Fruit fly (Drosophila melanogaster): ENCODE data around the gene CG14314.

The CG14314 gene

DNA sequence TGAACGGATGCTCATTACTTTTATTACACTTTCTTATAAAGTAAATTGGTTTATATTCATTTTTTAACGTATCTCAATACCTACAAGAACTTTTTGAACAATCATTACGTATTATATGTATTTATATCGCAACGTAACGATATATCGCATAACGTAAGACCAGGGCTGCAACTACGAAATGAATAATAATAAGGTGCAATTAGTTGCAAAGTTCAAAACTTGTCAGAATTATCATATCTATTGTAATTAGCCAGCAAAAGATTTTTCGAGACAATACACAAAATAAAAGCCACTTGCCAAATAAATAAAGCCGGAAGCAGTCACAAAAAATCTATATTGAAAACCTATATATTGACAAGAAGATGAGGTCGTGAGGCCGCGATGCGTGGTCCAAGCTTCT, 642 bp upstream of the CG14314 start (continued):
- TF ChIP-seq bcd (GFP tag; optimal IDR thresholded peaks at IDR 0.05), result peak; percentile 20
- TF ChIP-seq Pdp1 (GFP tag; optimal IDR thresholded peaks at IDR 0.05), result peak in 1 of 2 experiments; percentile 40
- no peak for TF ChIP-seq grn (GFP tag; optimal IDR thresholded peaks at IDR 0.05)
- TF ChIP-seq CG12299 (tag; optimal IDR thresholded peaks at IDR 0.05), result no peak
- no peak for TF ChIP-seq crol (GFP tag; IDR thresholded peaks at IDR 0.05)
- TF ChIP-seq CG9609 (GFP tag; optimal IDR thresholded peaks at IDR 0.05), result peak; percentile 26
- TF ChIP-seq CG10321 (GFP tag; IDR thresholded peaks at IDR 0.05), result no peak
- TF ChIP-seq Meics (GFP tag; optimal IDR thresholded peaks at IDR 0.05), result peak; percentile 24
- no peak for TF ChIP-seq Poxn (GFP tag; IDR thresholded peaks at IDR 0.05)
- TF ChIP-seq CG31224 (GFP tag; IDR thresholded peaks at IDR 0.05), result no peak
- no peak for TF ChIP-seq crp (GFP tag; optimal IDR thresholded peaks at IDR 0.05)
- no peak for TF ChIP-seq Mrtf (GFP tag; IDR thresholded peaks at IDR 0.05)
- TF ChIP-seq jigr1 (GFP tag; IDR thresholded peaks at IDR 0.05), result no peak
- TF ChIP-seq CG8388 (GFP tag; optimal IDR thresholded peaks at IDR 0.05), result no peak
- peak; percentile 32 for TF ChIP-seq CG13424 (tag; optimal IDR thresholded peaks at IDR 0.05)
- no peak for TF ChIP-seq Sox100B (GFP tag; optimal IDR thresholded peaks at IDR 0.05)
- no peak for TF ChIP-seq CG2199 (GFP tag; IDR thresholded peaks at IDR 0.05)
- no peak for TF ChIP-seq CG3065 (GFP tag; optimal IDR thresholded peaks at IDR 0.05)
- peak; percentile 53 for TF ChIP-seq Myb (GFP tag; optimal IDR thresholded peaks at IDR 0.05)
- peak; percentile 57 for TF ChIP-seq Xbp1 (GFP tag; optimal IDR thresholded peaks at IDR 0.05)
- TF ChIP-seq Taf1 (GFP tag; IDR thresholded peaks at IDR 0.05), result no peak

DNA sequence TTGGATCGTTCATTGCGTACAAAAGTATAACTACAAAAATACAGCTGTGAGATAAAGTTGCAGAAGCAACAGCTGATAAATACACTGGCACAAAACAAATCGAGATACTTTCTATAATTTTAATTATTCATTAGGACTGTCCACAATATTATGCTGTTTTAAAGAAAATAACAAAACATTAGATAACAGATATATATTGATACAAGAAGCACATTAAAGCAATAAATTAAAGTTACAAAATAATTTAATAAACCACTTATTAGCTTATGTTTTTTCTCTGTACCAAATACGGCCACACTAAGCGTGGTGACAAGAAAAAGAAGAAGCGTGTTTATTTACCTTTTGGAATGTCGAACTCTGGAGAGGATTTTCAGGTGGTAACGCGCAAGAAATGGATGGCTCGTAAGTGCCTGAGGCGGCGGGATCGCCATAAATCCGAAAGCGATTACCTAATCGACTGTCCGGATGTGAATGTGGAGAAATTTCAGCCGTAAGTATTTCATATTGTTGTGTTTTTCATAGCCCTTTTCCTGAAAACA, 4.3 kb downstream of the CG14314 start, which contains the start of the genes CG7988 and CG7183:
TSS of gene CG7988 (plus strand) at position 316 of the 539 bp plus-strand sequence.
TSS of gene CG7183 (minus strand) at position 489 of the 539 bp plus-strand sequence.
- TF ChIP-seq tin (GFP tag; optimal IDR thresholded peaks at IDR 0.05), result peak; percentile 97
- TF ChIP-seq ATbp (GFP tag; optimal IDR thresholded peaks at IDR 0.05), result peak; percentile 94
- peak; percentile 99 for TF ChIP-seq CG32772 (GFP tag; IDR thresholded peaks at IDR 0.05)
- peak; percentile 87 for TF ChIP-seq CG4360 (GFP tag; IDR thresholded peaks at IDR 0.05)
- TF ChIP-seq CG34376 (GFP tag; optimal IDR thresholded peaks at IDR 0.05), result peak; percentile 88
- TF ChIP-seq sens-2 (GFP tag; IDR thresholded peaks at IDR 0.05), result peak; percentile 93
- TF ChIP-seq exex (tag; optimal IDR thresholded peaks at IDR 0.05), result peak; percentile 82
- TF ChIP-seq Sry-δ (GFP tag; optimal IDR thresholded peaks at IDR 0.05), result peak; percentile 68
- TF ChIP-seq CG15073 (GFP tag; optimal IDR thresholded peaks at IDR 0.05), result peak; percentile 82
- TF ChIP-seq insv (GFP tag; optimal IDR thresholded peaks at IDR 0.05), result peak in 1 of 2 experiments; percentile 70
- peak; percentile 89 for TF ChIP-seq Nf-YB (GFP tag; optimal IDR thresholded peaks at IDR 0.05)
- TF ChIP-seq ftz-f1 (GFP tag; optimal IDR thresholded peaks at IDR 0.05), result peak; percentile 58
- peak; percentile 90 for TF ChIP-seq crc (GFP tag; optimal IDR thresholded peaks at IDR 0.05)
- peak; percentile 98 for TF ChIP-seq Awh (GFP tag; IDR thresholded peaks at IDR 0.05)
- TF ChIP-seq CG8290 (GFP tag; optimal IDR thresholded peaks at IDR 0.05), result peak; percentile 98
- peak in 1 of 2 experiments; percentile 83 for TF ChIP-seq CG8290 (tag; optimal IDR thresholded peaks at IDR 0.05)
- no peak for TF ChIP-seq pan (optimal IDR thresholded peaks at IDR 0.05)
- peak in 1 of 2 experiments; percentile 99 for TF ChIP-seq pan (GFP tag; optimal IDR thresholded peaks at IDR 0.05 in 1 of 2, IDR thresholded peaks at IDR 0.05 in 1 of 2)
- peak; percentile 97 for TF ChIP-seq tap (tag; optimal IDR thresholded peaks at IDR 0.05)
- TF ChIP-seq CG8765 (GFP tag; IDR thresholded peaks at IDR 0.05), result peak; percentile 95
- peak; percentile 99 for TF ChIP-seq CG18262 (tag; optimal IDR thresholded peaks at IDR 0.05)
- peak; percentile 96 for TF ChIP-seq CrebB (tag; optimal IDR thresholded peaks at IDR 0.05)
- peak; percentile 99 for TF ChIP-seq CG13424 (tag; optimal IDR thresholded peaks at IDR 0.05)
- peak; percentile 98 for TF ChIP-seq Fer3 (tag; optimal IDR thresholded peaks at IDR 0.05)
- TF ChIP-seq CG12236 (GFP tag; optimal IDR thresholded peaks at IDR 0.05), result peak; percentile 89
- peak; percentile 99 for TF ChIP-seq CG1602 (GFP tag; optimal IDR thresholded peaks at IDR 0.05)
- TF ChIP-seq CG9876 (GFP tag; optimal IDR thresholded peaks at IDR 0.05), result peak; percentile 89
- TF ChIP-seq CG7271 (tag; optimal IDR thresholded peaks at IDR 0.05), result peak; percentile 96
- TF ChIP-seq CG14710 (tag; optimal IDR thresholded peaks at IDR 0.05), result peak; percentile 98
- TF ChIP-seq Hr51 (GFP tag; optimal IDR thresholded peaks at IDR 0.05), result peak; percentile 94 to 98
- peak; percentile 78 for TF ChIP-seq btn (GFP tag; optimal IDR thresholded peaks at IDR 0.05)
- no peak for TF ChIP-seq CG8478 (optimal IDR thresholded peaks at IDR 0.05)

Measured in whole organism, embryonic.